Worm (Caenorhabditis elegans) whole organism, mixed stage, embryonic: ENCODE data around the gene abhd-12.
A peak's percentile ranks its signal among the peaks of the same experiment; 100 is the strongest.

Experiments
- M03D4.4 ChIP-seq: sonication (generic microtip); optimal IDR thresholded peaks from 2 replicates; lab custom pipeline; 2017; ENCODE audit warnings: mild to moderate bottlenecking, missing genetic modification characterization, missing compliant biosample characterization
- bed-3 ChIP-seq: fragments of 200-800 bp; sonication (Bioruptor generic); optimal IDR thresholded peaks from 3 replicates; lab custom pipeline; 2018; ENCODE audit warnings: mild to moderate bottlenecking, missing genetic modification characterization, moderate library complexity, missing compliant biosample characterization
- ceh-39 ChIP-seq: fragments of 150-350 bp; optimal IDR thresholded peaks from 2 replicates; lab custom pipeline; 2014; ENCODE audit warnings: missing biosample characterization, missing genetic modification characterization
- ceh-43 ChIP-seq: fragments of 200-800 bp; sonication (Bioruptor generic); optimal IDR thresholded peaks from 2 replicates; lab custom pipeline; 2018; ENCODE audit warnings: mild to moderate bottlenecking, missing genetic modification characterization, moderate library complexity, missing compliant biosample characterization
- ceh-83 ChIP-seq: fragments of 200-800 bp; sonication (Bioruptor generic); optimal IDR thresholded peaks from 2 replicates; lab custom pipeline; 2018; ENCODE audit warnings: mild to moderate bottlenecking, missing genetic modification characterization, missing compliant biosample characterization
- ces-1 ChIP-seq: fragments of 150-350 bp; optimal IDR thresholded peaks from 2 replicates; lab custom pipeline; 2014; ENCODE audit warnings: missing biosample characterization, missing genetic modification reagents, missing genetic modification characterization
- cnd-1 ChIP-seq: fragments of 200-800 bp; sonication (Bioruptor generic); optimal IDR thresholded peaks from 2 replicates; lab custom pipeline; 2018; ENCODE audit warnings: mild to moderate bottlenecking, missing genetic modification characterization, missing compliant biosample characterization
- drap-1 ChIP-seq: fragments of 200-800 bp; sonication (Bioruptor generic); optimal IDR thresholded peaks from 3 replicates; lab custom pipeline; 2018; ENCODE audit warnings: mild to moderate bottlenecking, missing genetic modification characterization, missing compliant biosample characterization
- elt-1 ChIP-seq: sonication (generic microtip); optimal IDR thresholded peaks from 2 replicates; lab custom pipeline; 2017; ENCODE audit warnings: missing genetic modification characterization, mild to moderate bottlenecking, missing compliant biosample characterization, antibody characterized with exemption, moderate library complexity, borderline replicate concordance; ENCODE audit not compliant: insufficient read depth
- elt-3 ChIP-seq: fragments of 150-350 bp; optimal IDR thresholded peaks from 2 replicates; lab custom pipeline; 2014; ENCODE audit warnings: missing biosample characterization, missing genetic modification characterization
- flh-1 ChIP-seq: fragments of 200-800 bp; sonication (Bioruptor generic); optimal IDR thresholded peaks from 2 replicates; lab custom pipeline; 2018; ENCODE audit warnings: mild to moderate bottlenecking, missing genetic modification characterization, moderate library complexity, missing compliant biosample characterization
- ham-2 ChIP-seq: fragments of 200-800 bp; sonication (Bioruptor generic); optimal IDR thresholded peaks from 2 replicates; lab custom pipeline; 2018; ENCODE audit warnings: mild to moderate bottlenecking, missing genetic modification characterization, missing compliant biosample characterization
- hlh-1 ChIP-seq: fragments of 150-350 bp; optimal IDR thresholded peaks from 2 replicates; lab custom pipeline; 2014; ENCODE audit warnings: missing biosample characterization, missing genetic modification reagents, missing genetic modification characterization
- lin-32 ChIP-seq: fragments of 200-800 bp; sonication (Bioruptor generic); optimal IDR thresholded peaks from 2 replicates; lab custom pipeline; 2018; ENCODE audit warnings: mild to moderate bottlenecking, missing genetic modification characterization, missing compliant biosample characterization
- lsy-2 ChIP-seq: fragments of 150-350 bp; optimal IDR thresholded peaks from 2 replicates; lab custom pipeline; 2014; ENCODE audit warnings: missing biosample characterization, missing genetic modification characterization
- mab-5 ChIP-seq: fragments of 150-350 bp; optimal IDR thresholded peaks from 2 replicates; lab custom pipeline; 2014; ENCODE audit warnings: missing biosample characterization, missing genetic modification characterization
- mep-1 ChIP-seq: fragments of 150-350 bp; optimal IDR thresholded peaks from 2 replicates; lab custom pipeline; 2017; ENCODE audit warnings: missing biosample characterization, missing genetic modification reagents, missing genetic modification characterization, inconsistent platforms
- nhr-12 ChIP-seq: fragments of 150-350 bp; optimal IDR thresholded peaks from 2 replicates; lab custom pipeline; 2014; ENCODE audit warnings: missing biosample characterization, missing genetic modification characterization
- nhr-2 ChIP-seq: fragments of 150-350 bp; optimal IDR thresholded peaks from 2 replicates; lab custom pipeline; 2014; ENCODE audit warnings: missing biosample characterization, missing genetic modification characterization
- nhr-28 ChIP-seq: fragments of 150-350 bp; optimal IDR thresholded peaks from 2 replicates; lab custom pipeline; 2014; ENCODE audit warnings: missing biosample characterization, missing genetic modification characterization
- pha-4 ChIP-seq: fragments of 150-350 bp; optimal IDR thresholded peaks from 2 replicates; lab custom pipeline; 2018; ENCODE audit warnings: missing biosample characterization, missing genetic modification reagents, missing genetic modification characterization
- sem-2 ChIP-seq: fragments of 200-800 bp; sonication (Bioruptor generic); optimal IDR thresholded peaks from 2 replicates; lab custom pipeline; 2018; ENCODE audit warnings: mild to moderate bottlenecking, missing genetic modification characterization, missing compliant biosample characterization
- snpc-4 ChIP-seq: fragments of 150-350 bp; optimal IDR thresholded peaks from 2 replicates; lab custom pipeline; 2014; ENCODE audit warnings: missing biosample characterization, missing genetic modification characterization
- sptf-1 ChIP-seq: sonication (generic microtip); optimal IDR thresholded peaks from 2 replicates; lab custom pipeline; 2017; ENCODE audit warnings: mild to moderate bottlenecking, missing genetic modification characterization, moderate library complexity, missing compliant biosample characterization
- unc-120 ChIP-seq: sonication (generic microtip); optimal IDR thresholded peaks from 2 replicates; lab custom pipeline; 2017; ENCODE audit warnings: missing genetic modification characterization, missing compliant biosample characterization; ENCODE audit not compliant: poor library complexity, severe bottlenecking
- unc-39 ChIP-seq: fragments of 150-350 bp; optimal IDR thresholded peaks from 2 replicates; lab custom pipeline; 2014; ENCODE audit warnings: missing biosample characterization, missing genetic modification characterization
- unc-62 ChIP-seq: fragments of 150-350 bp; optimal IDR thresholded peaks from 2 replicates; lab custom pipeline; 2014; ENCODE audit warnings: missing biosample characterization, missing genetic modification reagents, missing genetic modification characterization
- zip-8 ChIP-seq: fragments of 150-350 bp; optimal IDR thresholded peaks from 2 replicates; lab custom pipeline; 2014; ENCODE audit warnings: missing biosample characterization, missing genetic modification characterization
- ztf-11 ChIP-seq: fragments of 150-350 bp; optimal IDR thresholded peaks from 2 replicates; lab custom pipeline; 2014; ENCODE audit warnings: missing biosample characterization, missing genetic modification characterization

abhd-12 gene

ce11 chrV:7983381-7984052 lies at the start of gene abhd-12, which contains the start of gene natb-1:
TSS of gene abhd-12 (plus strand) at chrV:7983879.
TSS of gene natb-1 (minus strand) at chrV:7983431.
- no peak for TF ChIP-seq nhr-2 (tag; lab: Kevin White, UChicago)
- peak; percentile 94 for TF ChIP-seq lsy-2 (tag; lab: Kevin White, UChicago)
- peak; percentile 83 for TF ChIP-seq ces-1 (GFP tag; lab: Kevin White, UChicago)
- TF ChIP-seq elt-1 (tag; lab: Kevin White, UChicago): no peak
- no peak for TF ChIP-seq ztf-11
- peak; percentile 33 for TF ChIP-seq mep-1 (tag; lab: Kevin White, UChicago)
- TF ChIP-seq unc-120 (tag; lab: Kevin White, UChicago): no peak
- TF ChIP-seq lin-32 (GFP tag; lab: Kevin White, UChicago): no peak
- TF ChIP-seq ceh-83 (GFP tag; lab: Kevin White, UChicago): no peak
- TF ChIP-seq ceh-43: no peak
- no peak for TF ChIP-seq sem-2 (GFP tag; lab: Kevin White, UChicago)
- TF ChIP-seq drap-1 (GFP tag; lab: Kevin White, UChicago): no peak
- no peak for TF ChIP-seq zip-8
- TF ChIP-seq nhr-12 (tag; lab: Kevin White, UChicago): no peak
- TF ChIP-seq M03D4.4 (tag; lab: Kevin White, UChicago): no peak
- TF ChIP-seq mab-5 (tag; lab: Kevin White, UChicago): no peak

DNA sequence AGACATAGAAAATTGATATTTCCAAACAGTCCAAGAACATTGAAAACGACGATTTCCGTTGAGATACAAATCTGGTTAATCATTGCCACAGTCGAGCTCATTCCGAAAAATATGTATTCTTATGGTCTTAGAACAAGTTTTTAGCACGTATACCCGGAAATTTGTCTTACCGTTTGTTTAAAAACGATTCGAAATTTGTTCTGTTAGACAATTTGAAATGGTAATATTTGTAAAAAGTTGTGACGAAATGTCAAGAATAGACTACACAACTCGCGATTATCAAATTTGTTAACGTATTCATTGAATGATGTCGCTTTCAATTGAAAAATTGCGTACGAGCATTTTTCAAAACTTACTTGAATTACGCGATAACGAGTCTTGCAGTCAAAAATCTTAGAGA lies 46.5 kb upstream of the abhd-12 start, which contains the start of gene srsx-3:
TSS of gene srsx-3 (minus strand) at position 101 of the 400 bp plus-strand sequence.
- TF ChIP-seq sem-2 (GFP tag; lab: Kevin White, UChicago) (no peak), lsy-2 (tag; lab: Kevin White, UChicago) (no peak), ceh-83 (GFP tag; lab: Kevin White, UChicago) (no peak), ham-2 (no peak), nhr-28 (tag; lab: Kevin White, UChicago) (no peak), snpc-4 (tag; lab: Kevin White, UChicago) (no peak), unc-120 (tag; lab: Kevin White, UChicago) (no peak), ceh-43 (no peak), nhr-12 (tag; lab: Kevin White, UChicago) (no peak)

ce11 chrV:7940299-7940698 lies 43.4 kb upstream of the abhd-12 start, which contains the start of gene srt-53:
TSS of gene srt-53 (minus strand) at chrV:7940399.
- TF ChIP-seq elt-3 (tag; lab: Kevin White, UChicago): no peak

DNA sequence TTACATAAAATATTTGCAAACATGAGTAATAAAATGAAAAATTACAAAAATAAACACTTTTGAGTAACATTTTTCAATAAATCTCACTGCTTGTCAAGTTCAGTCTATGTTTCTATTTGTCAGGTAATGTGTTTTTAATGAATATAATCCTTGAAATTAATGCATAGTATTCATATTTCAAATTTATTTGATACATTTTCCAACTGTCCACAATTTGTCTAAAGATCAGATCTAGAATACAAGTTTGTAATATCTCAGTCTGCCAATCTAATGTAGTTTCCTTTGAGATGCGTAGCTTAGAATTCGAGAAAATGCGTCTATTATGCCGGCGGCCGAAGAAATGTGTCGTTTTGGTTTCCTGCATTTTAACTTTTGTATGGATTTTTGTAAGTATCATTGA lies 40.1 kb upstream of the abhd-12 start, which contains the start of gene Y97E10B.1:
TSS of gene Y97E10B.1 (plus strand) at position 301 of the 400 bp plus-strand sequence.
- no peak for TF ChIP-seq mep-1 (tag; lab: Kevin White, UChicago)
- no peak for TF ChIP-seq nhr-2 (tag; lab: Kevin White, UChicago)
- TF ChIP-seq unc-39: no peak
- no peak for TF ChIP-seq bed-3 (GFP tag; lab: Kevin White, UChicago)
- no peak for TF ChIP-seq cnd-1 (tag; lab: Kevin White, UChicago)
- TF ChIP-seq sptf-1 (tag; lab: Kevin White, UChicago): no peak
- TF ChIP-seq M03D4.4 (tag; lab: Kevin White, UChicago): no peak
- no peak for TF ChIP-seq ceh-39
- TF ChIP-seq ztf-11: no peak

DNA sequence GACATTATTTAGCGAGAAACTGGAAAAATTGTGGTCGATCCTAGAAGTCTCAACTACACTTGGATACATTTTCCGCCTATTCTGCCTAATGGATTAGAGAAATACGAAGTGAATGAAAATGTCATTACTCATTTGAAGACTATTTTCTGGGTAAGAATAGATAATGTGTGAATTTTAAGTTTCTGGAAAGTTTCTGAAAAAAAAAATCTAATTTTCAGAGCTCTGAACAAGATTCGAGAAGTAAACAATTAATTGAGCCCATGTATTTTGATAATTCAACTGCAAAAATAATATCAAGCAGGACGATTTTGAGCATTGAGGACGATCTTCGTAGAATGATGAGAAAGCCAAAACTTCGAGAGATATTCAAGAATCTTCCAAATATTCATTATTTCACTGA lies 37.5 kb upstream of the abhd-12 start:
- TF ChIP-seq flh-1 (GFP tag; lab: Kevin White, UChicago) (no peak), mab-5 (tag; lab: Kevin White, UChicago) (no peak), pha-4 (tag; lab: Kevin White, UChicago) (no peak), ceh-39 (no peak), ham-2 (no peak), nhr-12 (tag; lab: Kevin White, UChicago) (no peak), unc-120 (tag; lab: Kevin White, UChicago) (no peak), hlh-1 (tag; lab: Kevin White, UChicago) (no peak), lin-32 (GFP tag; lab: Kevin White, UChicago) (no peak), sem-2 (GFP tag; lab: Kevin White, UChicago) (no peak), drap-1 (GFP tag; lab: Kevin White, UChicago) (no peak), ces-1 (GFP tag; lab: Kevin White, UChicago) (no peak), ztf-11 (no peak), lsy-2 (tag; lab: Kevin White, UChicago) (no peak), snpc-4 (tag; lab: Kevin White, UChicago) (no peak), unc-62 (GFP tag; lab: Kevin White, UChicago) (no peak), unc-39 (no peak), bed-3 (GFP tag; lab: Kevin White, UChicago) (no peak)
